Fruit fly (Drosophila melanogaster) whole organism, embryonic: ENCODE measurements around the gene Dlic.

Experiments
- Antp ChIP-seq: fragments of 200-800 bp; sonication (Bioruptor generic); optimal IDR thresholded peaks from 3 replicates; lab custom pipeline; 2016; ENCODE audit warnings: missing biosample characterization, missing genetic modification characterization
- C15 ChIP-seq: fragments of 200-800 bp; sonication (Bioruptor generic); IDR thresholded peaks from 3 replicates; pipeline ENCODE4 v1.3.6; 2022; ENCODE audit warnings: missing biosample characterization, missing genetic modification characterization
- CG10267 ChIP-seq: fragments of 200-800 bp; sonication (Bioruptor generic); optimal IDR thresholded peaks from 2 replicates; lab custom pipeline; 2018; ENCODE audit warnings: missing biosample characterization, mild to moderate bottlenecking, missing genetic modification characterization, moderate library complexity
- CG11247 ChIP-seq: fragments of 200-800 bp; sonication (Bioruptor generic); IDR thresholded peaks from 2 replicates; pipeline ENCODE4 v1.3.6; 2022; ENCODE audit warnings: missing biosample characterization, missing genetic modification characterization
- CG12391 ChIP-seq: fragments of 200-800 bp; sonication (Bioruptor generic); optimal IDR thresholded peaks from 3 replicates; lab custom pipeline; 2018; ENCODE audit warnings: missing biosample characterization, mild to moderate bottlenecking, missing genetic modification characterization, moderate library complexity
- CG13624 ChIP-seq: fragments of 200-800 bp; sonication (Bioruptor generic); optimal IDR thresholded peaks from 2 replicates; lab custom pipeline; 2016; ENCODE audit warnings: missing biosample characterization, missing genetic modification characterization
- CG14667 ChIP-seq: fragments of 200-800 bp; sonication (Bioruptor generic); IDR thresholded peaks from 2 replicates; pipeline ENCODE4 v1.3.6; 2022; ENCODE audit warnings: missing biosample characterization, missing genetic modification characterization
- CG15011 ChIP-seq: fragments of 200-800 bp; sonication (Bioruptor generic); optimal IDR thresholded peaks from 3 replicates; lab custom pipeline; 2018; ENCODE audit warnings: missing biosample characterization, mild to moderate bottlenecking, missing genetic modification characterization
- CG2875 ChIP-seq: fragments of 200-800 bp; sonication (Bioruptor generic); optimal IDR thresholded peaks from 2 replicates; lab custom pipeline; 2017; ENCODE audit warnings: missing biosample characterization, mild to moderate bottlenecking, missing genetic modification characterization, missing genetic modification reagents
- CG3726 ChIP-seq: fragments of 200-800 bp; sonication (Bioruptor generic); IDR thresholded peaks from 3 replicates; pipeline ENCODE4, ENCODE4 v1.3.6; 2022; ENCODE audit warnings: missing biosample characterization, missing genetic modification characterization
- CG4282 ChIP-seq: fragments of 200-800 bp; sonication (Bioruptor generic); optimal IDR thresholded peaks from 2 replicates; lab custom pipeline; 2016; ENCODE audit warnings: missing biosample characterization, missing genetic modification characterization
- CG7372 ChIP-seq: fragments of 200-800 bp; sonication (Bioruptor generic); IDR thresholded peaks from 2 replicates; pipeline ENCODE4 v1.3.6; 2022; ENCODE audit warnings: missing biosample characterization, missing genetic modification characterization
- CG7556 ChIP-seq: fragments of 200-800 bp; sonication (Bioruptor generic); optimal IDR thresholded peaks from 2 replicates; lab custom pipeline; 2017; ENCODE audit warnings: missing biosample characterization, mild to moderate bottlenecking, missing genetic modification characterization
- CG7839 ChIP-seq: fragments of 200-800 bp; sonication (Bioruptor generic); optimal IDR thresholded peaks from 3 replicates; lab custom pipeline; 2018; ENCODE audit warnings: missing biosample characterization, mild to moderate bottlenecking, missing genetic modification characterization, moderate library complexity
- CG9215 ChIP-seq: fragments of 200-800 bp; sonication (Bioruptor generic); IDR thresholded peaks from 2 replicates; pipeline ENCODE4 v1.3.6; 2022; ENCODE audit warnings: missing biosample characterization, missing genetic modification characterization
- CG9437 ChIP-seq: fragments of 200-800 bp; sonication (Bioruptor generic); optimal IDR thresholded peaks from 2 replicates; lab custom pipeline; 2018; ENCODE audit warnings: missing biosample characterization, mild to moderate bottlenecking, missing genetic modification characterization
- CG9817 ChIP-seq: fragments of 200-800 bp; sonication (Bioruptor generic); optimal IDR thresholded peaks from 2 replicates; lab custom pipeline; 2018; ENCODE audit warnings: missing biosample characterization, mild to moderate bottlenecking, missing genetic modification characterization, moderate library complexity
- CG9932 ChIP-seq: fragments of 200-800 bp; sonication (Bioruptor generic); IDR thresholded peaks from 2 replicates; pipeline ENCODE4 v1.3.6; 2022; ENCODE audit warnings: missing biosample characterization, missing genetic modification characterization
- Dfd ChIP-seq, 2 experiments: fragments of >200 bp; optimal IDR thresholded peaks; 2 replicates each; lab custom pipeline; 2017; ENCODE audit warnings: missing biosample characterization in 2 of 2, missing genetic modification characterization in 2 of 2
- Doc2 ChIP-seq: fragments of 200-800 bp; sonication (Bioruptor generic); IDR thresholded peaks from 2 replicates; pipeline ENCODE4 v1.3.6; 2022; ENCODE audit warnings: missing biosample characterization, missing genetic modification characterization
- Dp ChIP-seq: fragments of 200-800 bp; sonication (Bioruptor generic); optimal IDR thresholded peaks from 2 replicates; lab custom pipeline; 2018; ENCODE audit warnings: missing biosample characterization, mild to moderate bottlenecking, missing genetic modification characterization, moderate library complexity
- Fer3 ChIP-seq: fragments of 200-800 bp; sonication (Bioruptor generic); optimal IDR thresholded peaks from 2 replicates; lab custom pipeline; 2018; ENCODE audit warnings: missing biosample characterization, mild to moderate bottlenecking, missing genetic modification characterization, moderate library complexity
- HLH4C ChIP-seq: fragments of 200-800 bp; sonication (Bioruptor generic); IDR thresholded peaks from 3 replicates; pipeline ENCODE4 v1.3.6; 2022; ENCODE audit warnings: missing biosample characterization, missing genetic modification characterization; ENCODE audit not compliant: partially characterized antibody
- Hsf ChIP-seq: fragments of 200-800 bp; sonication (Bioruptor generic); optimal IDR thresholded peaks from 3 replicates; lab custom pipeline; 2016; ENCODE audit warnings: missing biosample characterization, missing genetic modification characterization
- Max ChIP-seq: fragments of 200-800 bp; sonication (Bioruptor generic); optimal IDR thresholded peaks from 2 replicates; lab custom pipeline; 2016; ENCODE audit warnings: missing biosample characterization, mild to moderate bottlenecking, missing genetic modification characterization
- Pdp1 ChIP-seq, 2 experiments: fragments of 200-800 bp; sonication (Bioruptor generic); optimal IDR thresholded peaks; 3 replicates each; lab custom pipeline; 2016; ENCODE audit warnings: missing biosample characterization in 2 of 2, missing genetic modification characterization in 2 of 2, mild to moderate bottlenecking in 1 of 2, moderate library complexity in 1 of 2
- Sin3A ChIP-seq: fragments of >200 bp; optimal IDR thresholded peaks from 2 replicates; lab custom pipeline; 2018
- Sry-β ChIP-seq: fragments of 200-800 bp; sonication (Bioruptor generic); optimal IDR thresholded peaks from 2 replicates; lab custom pipeline; 2018; ENCODE audit warnings: missing biosample characterization, mild to moderate bottlenecking, missing genetic modification characterization, moderate library complexity
- Trl ChIP-seq, 3 experiments: fragments of >200 bp in 2 of 3; fragments of 200-800 bp in 1 of 3; sonication (Bioruptor generic) in 1 of 3; optimal IDR thresholded peaks; 2 replicates in 1 of 3; 3 replicates in 2 of 3; lab custom pipeline; 2016 to 2017; ENCODE audit warnings: missing biosample characterization in 1 of 3, missing genetic modification characterization in 1 of 3
- ac ChIP-seq: fragments of 200-800 bp; sonication (Bioruptor generic); optimal IDR thresholded peaks from 3 replicates; lab custom pipeline; 2017; ENCODE audit warnings: missing biosample characterization, mild to moderate bottlenecking, missing genetic modification characterization
- bsh ChIP-seq, 2 experiments: fragments of 200-800 bp; sonication (Bioruptor generic); optimal IDR thresholded peaks; 2 replicates each; lab custom pipeline; 2017 to 2018; ENCODE audit warnings: mild to moderate bottlenecking in 2 of 2, missing biosample characterization in 2 of 2, missing genetic modification characterization in 2 of 2, moderate library complexity in 1 of 2
- crol ChIP-seq: fragments of 200-800 bp; sonication (Bioruptor generic); IDR thresholded peaks from 2 replicates; pipeline ENCODE4 v1.3.6; 2022; ENCODE audit warnings: missing biosample characterization, missing genetic modification characterization
- disco-r ChIP-seq: fragments of 200-800 bp; sonication (Bioruptor generic); optimal IDR thresholded peaks from 2 replicates; lab custom pipeline; 2016; ENCODE audit warnings: missing biosample characterization, missing genetic modification characterization
- gce ChIP-seq: fragments of 200-800 bp; sonication (Bioruptor generic); IDR thresholded peaks from 3 replicates; pipeline ENCODE4 v1.3.6; 2022; ENCODE audit warnings: missing biosample characterization, missing genetic modification characterization
- grau ChIP-seq: fragments of 200-800 bp; optimal IDR thresholded peaks from 3 replicates; lab custom pipeline; 2019; ENCODE audit warnings: missing biosample characterization, mild to moderate bottlenecking, missing genetic modification characterization, moderate library complexity
- grn ChIP-seq: fragments of 200-800 bp; sonication (Bioruptor generic); optimal IDR thresholded peaks from 3 replicates; lab custom pipeline; 2017; ENCODE audit warnings: missing biosample characterization, missing genetic modification characterization
- hkb ChIP-seq, 2 experiments: fragments of 200-800 bp in 1 of 2; fragments of >200 bp in 1 of 2; sonication (Bioruptor generic) in 1 of 2; IDR thresholded peaks in 1 of 2; optimal IDR thresholded peaks in 1 of 2; 2 replicates each; pipeline versions ENCODE4 v1.3.6 to Lab custom; 2017 to 2022; ENCODE audit warnings: missing biosample characterization in 1 of 2, missing genetic modification characterization in 1 of 2
- inv ChIP-seq: fragments of 200-800 bp; sonication (Bioruptor generic); IDR thresholded peaks from 2 replicates; pipeline ENCODE4 v1.3.6; 2022; ENCODE audit warnings: missing biosample characterization, missing genetic modification characterization; ENCODE audit not compliant: partially characterized antibody
- kni ChIP-seq: fragments of 200-800 bp; sonication (Bioruptor generic); optimal IDR thresholded peaks from 3 replicates; lab custom pipeline; 2017; ENCODE audit warnings: mild to moderate bottlenecking, missing biosample characterization, missing genetic modification reagents, missing genetic modification characterization
- knrl ChIP-seq: fragments of 200-800 bp; sonication (Bioruptor generic); IDR thresholded peaks from 3 replicates; pipeline ENCODE4 v1.3.6; 2022; ENCODE audit warnings: missing biosample characterization, missing genetic modification characterization; ENCODE audit not compliant: partially characterized antibody
- lab ChIP-seq: fragments of 200-800 bp; sonication (Bioruptor generic); optimal IDR thresholded peaks from 3 replicates; lab custom pipeline; 2017; ENCODE audit warnings: missing biosample characterization, missing genetic modification characterization, mild to moderate bottlenecking, moderate library complexity, missing genetic modification reagents
- lilli ChIP-seq: fragments of 200-800 bp; sonication (Bioruptor generic); optimal IDR thresholded peaks from 3 replicates; lab custom pipeline; 2016; ENCODE audit warnings: missing biosample characterization, missing genetic modification characterization
- lov ChIP-seq, 2 experiments: fragments of 200-800 bp in 1 of 2; fragments of >200 bp in 1 of 2; sonication (Bioruptor generic) in 1 of 2; IDR thresholded peaks in 1 of 2; optimal IDR thresholded peaks in 1 of 2; 2 replicates in 1 of 2; 3 replicates in 1 of 2; pipeline versions ENCODE4 v1.3.6 to Lab custom; 2017 to 2022; ENCODE audit warnings: missing biosample characterization in 1 of 2, missing genetic modification characterization in 1 of 2
- pnt ChIP-seq: fragments of 200-800 bp; sonication (Bioruptor generic); optimal IDR thresholded peaks from 3 replicates; lab custom pipeline; 2016; ENCODE audit warnings: missing biosample characterization, missing genetic modification characterization
- sens ChIP-seq: fragments of 200-800 bp; sonication (Bioruptor generic); peaks from one replicate; lab custom pipeline; 2016; ENCODE audit warnings: missing biosample characterization, missing genetic modification characterization
- so ChIP-seq: fragments of 200-800 bp; sonication (Bioruptor generic); IDR thresholded peaks from 3 replicates; pipeline ENCODE4 v1.3.6; 2022; ENCODE audit warnings: missing biosample characterization, missing genetic modification characterization
- ssp ChIP-seq: fragments of 200-800 bp; sonication (Bioruptor generic); IDR thresholded peaks from 2 replicates; pipeline ENCODE4 v1.3.6; 2022; ENCODE audit warnings: missing biosample characterization, missing genetic modification characterization
- tgo ChIP-seq: fragments of 200-800 bp; sonication (Bioruptor generic); IDR thresholded peaks from 3 replicates; pipeline ENCODE4 v1.3.6; 2022; ENCODE audit warnings: missing biosample characterization, missing genetic modification characterization
- twi ChIP-seq: fragments of 200-800 bp; optimal IDR thresholded peaks from 2 replicates; lab custom pipeline; 2019; ENCODE audit warnings: missing biosample characterization, mild to moderate bottlenecking, missing genetic modification characterization, moderate library complexity

Dlic gene

DNA sequence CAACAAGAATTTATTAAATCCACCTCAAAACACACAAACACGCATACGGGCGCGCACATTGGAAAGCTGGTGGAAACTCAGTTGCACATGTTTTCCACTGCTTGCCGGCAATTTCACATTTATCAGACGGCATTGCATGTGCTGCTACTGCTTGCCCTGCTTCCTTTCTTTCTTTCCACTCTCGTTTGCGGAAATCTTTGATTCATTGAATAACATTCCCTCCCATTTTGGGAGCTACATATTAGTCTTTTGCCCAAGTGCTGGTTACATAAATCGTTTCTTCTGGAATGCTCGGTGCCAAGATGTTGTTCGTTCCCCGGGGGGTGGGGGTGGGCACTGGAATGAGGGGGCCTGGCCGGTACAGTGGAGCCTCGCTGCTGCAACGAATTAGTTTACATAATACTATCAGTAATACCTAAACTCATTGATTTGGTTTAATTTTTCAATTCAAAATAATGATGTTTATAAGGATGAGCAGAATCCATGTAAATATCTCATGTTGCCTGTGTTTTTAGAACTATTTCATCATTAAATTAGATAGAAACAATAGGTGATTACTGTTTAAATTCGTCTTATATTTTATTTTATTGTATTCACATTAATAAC, 45.3 kb upstream of the Dlic start (continued):
- TF ChIP-seq CG3726 (GFP tag; lab: Robert Waterston, UW) (no peak), inv (no peak), CG7839 (tag; lab: Kevin White, UChicago) (no peak), gce (GFP tag; lab: Robert Waterston, UW) (no peak), ac (no peak), ssp (GFP tag; lab: Robert Waterston, UW) (no peak), Antp (no peak), grau (tag; lab: Kevin White, UChicago) (peak; percentile 92), lab (no peak), CG9817 (peak; percentile 6), CG4282 (no peak), crol (GFP tag; lab: Robert Waterston, UW) (0 out of 2 replicates have a peak, but pooled peaks have one; percentile 16), Max (peak; percentile 7), bsh (GFP tag; optimal IDR thresholded peaks at IDR 0.05; lab: Kevin White, UChicago) (peak in 1 of 2 experiments; percentile 31), CG12391 (tag; lab: Kevin White, UChicago) (peak; percentile 23), CG10267 (tag; lab: Kevin White, UChicago) (no peak), lilli (GFP tag; lab: Kevin White, UChicago) (no peak), twi (tag; lab: Kevin White, UChicago) (no peak), sens (GFP tag; lab: Kevin White, UChicago) (peak; percentile 75), disco-r (no peak), CG9215 (no peak), Dfd (GFP tag; optimal IDR thresholded peaks at IDR 0.05; lab: Kevin White, UChicago) (peak in 1 of 2 experiments; percentile 68), kni (no peak), pnt (GFP tag; lab: Kevin White, UChicago) (no peak), hkb (optimal IDR thresholded peaks at IDR 0.05; lab: Kevin White, UChicago) (no peak), hkb (GFP tag; IDR thresholded peaks at IDR 0.05; lab: Robert Waterston, UW) (peak; percentile 43; the same call in 1 of the 2 replicates), CG7372 (GFP tag; lab: Robert Waterston, UW) (no peak), Trl (optimal IDR thresholded peaks at IDR 0.05; lab: Kevin White, UChicago) (no peak), Trl (GFP tag; optimal IDR thresholded peaks at IDR 0.05; lab: Kevin White, UChicago) (no peak), CG7556 (GFP tag; lab: Kevin White, UChicago) (no peak), CG14667 (GFP tag; lab: Robert Waterston, UW) (no peak), Sry-β (GFP tag; lab: Kevin White, UChicago) (no peak), Dp (GFP tag; lab: Kevin White, UChicago) (no peak), CG13624 (no peak), CG15011 (no peak), so (GFP tag; lab: Robert Waterston, UW) (no peak), C15 (no peak), lov (optimal IDR thresholded peaks at IDR 0.05; lab: Kevin White, UChicago) (no peak), lov (GFP tag; IDR thresholded peaks at IDR 0.05; lab: Robert Waterston, UW) (no peak), Sin3A (lab: Kevin White, UChicago) (no peak), HLH4C (no peak), CG2875 (GFP tag; lab: Kevin White, UChicago) (no peak), knrl (GFP tag; lab: Robert Waterston, UW) (no peak), Fer3 (tag; lab: Kevin White, UChicago) (no peak), Doc2 (no peak), Pdp1 (GFP tag; optimal IDR thresholded peaks at IDR 0.05; lab: Kevin White, UChicago) (peak in 1 of 2 experiments; percentile 68), CG11247 (no peak), tgo (GFP tag; lab: Robert Waterston, UW) (peak; percentile 23; the same call in 1 of the 3 replicates), grn (GFP tag; lab: Kevin White, UChicago) (no peak), Hsf (no peak), CG9437 (GFP tag; lab: Kevin White, UChicago) (no peak), CG9932 (GFP tag; lab: Robert Waterston, UW) (no peak)
